Fruit fly (Drosophila melanogaster) whole organism, embryonic: Measurements from ENCODE around the gene CG31076.

Source experiments
- Ada2b ChIP-seq: fragments of 200-800 bp; sonication (Bioruptor generic); IDR thresholded peaks from 2 replicates; pipeline ENCODE4 v1.3.6; 2022; ENCODE audit warnings: missing biosample characterization, missing genetic modification characterization
- Awh ChIP-seq: fragments of 200-800 bp; sonication (Bioruptor generic); IDR thresholded peaks from 2 replicates; pipeline ENCODE4, ENCODE4 v1.3.6; 2022; ENCODE audit warnings: missing biosample characterization, missing genetic modification characterization
- CG10147 ChIP-seq: fragments of 200-800 bp; sonication (Bioruptor generic); optimal IDR thresholded peaks from 2 replicates; lab custom pipeline; 2019; ENCODE audit warnings: missing biosample characterization, mild to moderate bottlenecking, missing genetic modification characterization, moderate library complexity
- CG10267 ChIP-seq: fragments of 200-800 bp; sonication (Bioruptor generic); optimal IDR thresholded peaks from 2 replicates; lab custom pipeline; 2018; ENCODE audit warnings: missing biosample characterization, mild to moderate bottlenecking, missing genetic modification characterization, moderate library complexity
- CG10274 ChIP-seq: fragments of 200-800 bp; sonication (Bioruptor generic); optimal IDR thresholded peaks from 3 replicates; lab custom pipeline; 2017; ENCODE audit warnings: missing biosample characterization, mild to moderate bottlenecking, missing genetic modification characterization
- CG11456 ChIP-seq: fragments of 200-800 bp; sonication (Bioruptor generic); IDR thresholded peaks from 3 replicates; pipeline ENCODE4 v1.3.6; 2022; ENCODE audit warnings: missing biosample characterization, missing genetic modification characterization
- CG13424 ChIP-seq: fragments of 200-800 bp; sonication (Bioruptor generic); optimal IDR thresholded peaks from 2 replicates; lab custom pipeline; 2019; ENCODE audit warnings: missing biosample characterization, mild to moderate bottlenecking, missing genetic modification characterization, moderate library complexity
- CG15269 ChIP-seq: fragments of 200-800 bp; sonication (Bioruptor generic); optimal IDR thresholded peaks from 2 replicates; lab custom pipeline; 2018; ENCODE audit warnings: missing biosample characterization, mild to moderate bottlenecking, missing genetic modification characterization, moderate library complexity
- CG1647 ChIP-seq: fragments of 200-800 bp; sonication (Bioruptor generic); optimal IDR thresholded peaks from 3 replicates; lab custom pipeline; 2016; ENCODE audit warnings: missing biosample characterization, missing genetic modification characterization
- CG18262 ChIP-seq: fragments of 200-800 bp; optimal IDR thresholded peaks from 3 replicates; lab custom pipeline; 2019; ENCODE audit warnings: missing biosample characterization, mild to moderate bottlenecking, missing genetic modification characterization, moderate library complexity
- CG2712 ChIP-seq: fragments of 200-800 bp; optimal IDR thresholded peaks from 3 replicates; lab custom pipeline; 2019; ENCODE audit warnings: missing biosample characterization, mild to moderate bottlenecking, missing genetic modification characterization, moderate library complexity
- CG3163 ChIP-seq: fragments of 200-800 bp; sonication (Bioruptor generic); optimal IDR thresholded peaks from 3 replicates; lab custom pipeline; 2016; ENCODE audit warnings: missing biosample characterization, missing genetic modification characterization
- CG4282 ChIP-seq: fragments of 200-800 bp; sonication (Bioruptor generic); optimal IDR thresholded peaks from 2 replicates; lab custom pipeline; 2016; ENCODE audit warnings: missing biosample characterization, missing genetic modification characterization
- CG7745 ChIP-seq: fragments of 200-800 bp; sonication (Bioruptor generic); optimal IDR thresholded peaks from 2 replicates; lab custom pipeline; 2018; ENCODE audit warnings: missing biosample characterization, mild to moderate bottlenecking, missing genetic modification characterization, moderate library complexity
- CG8281 ChIP-seq: fragments of 200-800 bp; sonication (Bioruptor generic); optimal IDR thresholded peaks from 2 replicates; lab custom pipeline; 2018; ENCODE audit warnings: missing biosample characterization, mild to moderate bottlenecking, missing genetic modification characterization, moderate library complexity
- CG9727 ChIP-seq: fragments of 200-800 bp; sonication (Bioruptor generic); optimal IDR thresholded peaks from 3 replicates; lab custom pipeline; 2017; ENCODE audit warnings: missing biosample characterization, mild to moderate bottlenecking, missing genetic modification characterization
- CG9817 ChIP-seq: fragments of 200-800 bp; sonication (Bioruptor generic); optimal IDR thresholded peaks from 2 replicates; lab custom pipeline; 2018; ENCODE audit warnings: missing biosample characterization, mild to moderate bottlenecking, missing genetic modification characterization, moderate library complexity
- CG9932 ChIP-seq: fragments of 200-800 bp; sonication (Bioruptor generic); IDR thresholded peaks from 2 replicates; pipeline ENCODE4 v1.3.6; 2022; ENCODE audit warnings: missing biosample characterization, missing genetic modification characterization
- CHES-1-like ChIP-seq: fragments of 200-800 bp; sonication (Bioruptor generic); optimal IDR thresholded peaks from 2 replicates; lab custom pipeline; 2016; ENCODE audit warnings: missing biosample characterization, missing genetic modification characterization
- CTCF ChIP-seq: fragments of 200-800 bp; sonication (Bioruptor generic); optimal IDR thresholded peaks from 2 replicates; lab custom pipeline; 2017; ENCODE audit warnings: missing biosample characterization, mild to moderate bottlenecking, missing genetic modification characterization, moderate library complexity
- Dip2 ChIP-seq: fragments of 200-800 bp; sonication (Bioruptor generic); IDR thresholded peaks from 2 replicates; pipeline ENCODE4 v1.3.6; 2022; ENCODE audit warnings: missing biosample characterization, missing genetic modification characterization
- Dref ChIP-seq: fragments of 200-800 bp; sonication (Bioruptor generic); IDR thresholded peaks from 2 replicates; pipeline ENCODE4 v1.3.6; 2022; ENCODE audit warnings: missing biosample characterization, missing genetic modification characterization
- Fer1 ChIP-seq: fragments of 200-800 bp; sonication (Bioruptor generic); optimal IDR thresholded peaks from 2 replicates; lab custom pipeline; 2017; ENCODE audit warnings: missing biosample characterization, mild to moderate bottlenecking, missing genetic modification characterization
- H2.0 ChIP-seq: fragments of 200-800 bp; sonication (Bioruptor generic); IDR thresholded peaks from 2 replicates; pipeline ENCODE4 v1.3.6; 2022; ENCODE audit warnings: missing biosample characterization, missing genetic modification characterization
- HLHmδ ChIP-seq: fragments of 200-800 bp; sonication (Bioruptor generic); optimal IDR thresholded peaks from 2 replicates; lab custom pipeline; 2018; ENCODE audit warnings: missing biosample characterization, mild to moderate bottlenecking, missing genetic modification characterization, moderate library complexity
- MTF-1 ChIP-seq: fragments of 200-800 bp; sonication (Bioruptor generic); optimal IDR thresholded peaks from 2 replicates; lab custom pipeline; 2018; ENCODE audit warnings: missing biosample characterization, mild to moderate bottlenecking, missing genetic modification characterization, borderline replicate concordance
- NfI ChIP-seq: fragments of 200-800 bp; sonication (Bioruptor generic); optimal IDR thresholded peaks from 3 replicates; lab custom pipeline; 2018; ENCODE audit warnings: missing biosample characterization, mild to moderate bottlenecking, missing genetic modification characterization, moderate library complexity
- Opbp ChIP-seq: fragments of 200-800 bp; sonication (Bioruptor generic); IDR thresholded peaks from 3 replicates; pipeline ENCODE4 v1.3.6; 2022; ENCODE audit warnings: missing biosample characterization, missing genetic modification characterization; ENCODE audit not compliant: partially characterized antibody
- Ptx1 ChIP-seq: fragments of 200-800 bp; sonication (Bioruptor generic); IDR thresholded peaks from 2 replicates; pipeline ENCODE4 v1.3.6; 2022; ENCODE audit warnings: missing biosample characterization, missing genetic modification characterization
- bowl ChIP-seq: fragments of 200-800 bp; sonication (Bioruptor generic); IDR thresholded peaks from 2 replicates; pipeline ENCODE4 v1.3.6; 2022; ENCODE audit warnings: missing biosample characterization, missing genetic modification characterization
- caup ChIP-seq: fragments of 200-800 bp; sonication (Bioruptor generic); optimal IDR thresholded peaks from 3 replicates; lab custom pipeline; 2017; ENCODE audit warnings: missing biosample characterization, mild to moderate bottlenecking, missing genetic modification characterization, moderate library complexity; ENCODE audit not compliant: severe bottlenecking
- chinmo ChIP-seq: fragments of 200-800 bp; sonication (Bioruptor generic); IDR thresholded peaks from 4 replicates; pipeline ENCODE4 v1.3.6; 2022; ENCODE audit warnings: missing biosample characterization, missing genetic modification characterization; ENCODE audit not compliant: partially characterized antibody
- croc ChIP-seq: fragments of 200-800 bp; sonication (Bioruptor generic); conservative IDR thresholded peaks from 3 replicates; pipeline ENCODE4 v1.3.6; 2022; ENCODE audit warnings: missing biosample characterization, missing genetic modification characterization
- dimm ChIP-seq: fragments of 200-800 bp; sonication (Bioruptor generic); IDR thresholded peaks from 2 replicates; pipeline ENCODE4 v1.3.6; 2022; ENCODE audit warnings: missing biosample characterization, missing genetic modification characterization
- fd96Cb ChIP-seq: fragments of 200-800 bp; sonication (Bioruptor generic); optimal IDR thresholded peaks from 2 replicates; lab custom pipeline; 2018; ENCODE audit warnings: missing biosample characterization, mild to moderate bottlenecking, missing genetic modification characterization, moderate library complexity
- gem ChIP-seq: fragments of 200-800 bp; sonication (Bioruptor generic); optimal IDR thresholded peaks from 2 replicates; lab custom pipeline; 2019; ENCODE audit warnings: missing biosample characterization, mild to moderate bottlenecking, missing genetic modification characterization, moderate library complexity
- ind ChIP-seq: fragments of 200-800 bp; sonication (Bioruptor generic); optimal IDR thresholded peaks from 3 replicates; lab custom pipeline; 2016; ENCODE audit warnings: missing biosample characterization, missing genetic modification characterization
- luna ChIP-seq: fragments of 200-800 bp; sonication (Bioruptor generic); optimal IDR thresholded peaks from 2 replicates; lab custom pipeline; 2016; ENCODE audit warnings: missing biosample characterization, missing genetic modification characterization
- org-1 ChIP-seq: fragments of 200-800 bp; sonication (Bioruptor generic); optimal IDR thresholded peaks from 2 replicates; lab custom pipeline; 2017; ENCODE audit warnings: missing biosample characterization, missing genetic modification characterization
- pan ChIP-seq, 4 experiments: fragments of >200 bp in 3 of 4; fragments of 200-800 bp in 1 of 4; sonication (Bioruptor generic) in 1 of 4; optimal IDR thresholded peaks in 3 of 4; IDR thresholded peaks in 1 of 4; 2 replicates each; pipeline versions ENCODE4 v1.3.6 to Lab custom; 2017 to 2022; ENCODE audit warnings: missing biosample characterization in 2 of 4, missing genetic modification characterization in 2 of 4, mixed read lengths in 1 of 4
- phol ChIP-seq: fragments of 200-800 bp; sonication (Bioruptor generic); optimal IDR thresholded peaks from 3 replicates; lab custom pipeline; 2018; ENCODE audit warnings: missing biosample characterization, mild to moderate bottlenecking, missing genetic modification characterization, moderate library complexity
- seq ChIP-seq: fragments of 200-800 bp; sonication (Bioruptor generic); IDR thresholded peaks from 2 replicates; pipeline ENCODE4 v1.3.6; 2022; ENCODE audit warnings: missing biosample characterization, missing genetic modification characterization
- shn ChIP-seq: fragments of 200-800 bp; sonication (Bioruptor generic); optimal IDR thresholded peaks from 3 replicates; lab custom pipeline; 2016; ENCODE audit warnings: missing biosample characterization, missing genetic modification characterization
- slp2 ChIP-seq: fragments of 200-800 bp; sonication (Bioruptor generic); optimal IDR thresholded peaks from 2 replicates; lab custom pipeline; 2016; ENCODE audit warnings: missing biosample characterization, missing genetic modification characterization
- tin ChIP-seq: fragments of 200-800 bp; sonication (Bioruptor generic); optimal IDR thresholded peaks from 3 replicates; lab custom pipeline; 2016; ENCODE audit warnings: missing biosample characterization, missing genetic modification characterization
- tll ChIP-seq, 2 experiments: fragments of 200-800 bp in 1 of 2; fragments of >200 bp in 1 of 2; sonication (Bioruptor generic) in 1 of 2; optimal IDR thresholded peaks; 2 replicates each; lab custom pipeline; 2017 to 2019; ENCODE audit warnings: missing biosample characterization in 2 of 2, missing genetic modification characterization in 2 of 2, mild to moderate bottlenecking in 1 of 2, moderate library complexity in 1 of 2
- ttk ChIP-seq: fragments of 200-800 bp; sonication (Bioruptor generic); IDR thresholded peaks from 2 replicates; pipeline ENCODE4 v2.1.2; 2022; ENCODE audit warnings: missing biosample characterization, missing genetic modification characterization
- unpg ChIP-seq: fragments of 200-800 bp; sonication (Bioruptor generic); optimal IDR thresholded peaks from 3 replicates; lab custom pipeline; 2018; ENCODE audit warnings: missing biosample characterization, mild to moderate bottlenecking, missing genetic modification characterization, moderate library complexity
- wdn ChIP-seq: fragments of 200-800 bp; sonication (Bioruptor generic); IDR thresholded peaks from 2 replicates; pipeline ENCODE4 v1.3.6; 2022; ENCODE audit warnings: missing biosample characterization, missing genetic modification characterization

Gene CG31076

dm6 chr3R:26988412-26988981 is 1.2 kb downstream of the CG31076 start, which contains the start of gene CG31075 (continued):
- TF ChIP-seq tll (GFP tag; optimal IDR thresholded peaks at IDR 0.05; lab: Kevin White, UChicago), result no peak
- TF ChIP-seq croc (GFP tag; lab: Robert Waterston, UW), result no peak
- TF ChIP-seq CG9727 (GFP tag; lab: Kevin White, UChicago), result peak; percentile 41
- TF ChIP-seq HLHmδ (GFP tag; lab: Kevin White, UChicago), result no peak
- peak; percentile 16 for TF ChIP-seq CG10267
- peak; percentile 12 for TF ChIP-seq NfI (GFP tag; lab: Kevin White, UChicago)
- peak; percentile 52 for TF ChIP-seq unpg (GFP tag; lab: Kevin White, UChicago)
- peak; percentile 86 for TF ChIP-seq CG9932 (GFP tag; lab: Robert Waterston, UW)
- peak; percentile 97 for TF ChIP-seq CG10274 (GFP tag; lab: Kevin White, UChicago)
- TF ChIP-seq Dip2 (GFP tag; lab: Robert Waterston, UW), result no peak
- TF ChIP-seq CG10147 (GFP tag; lab: Kevin White, UChicago), result peak; percentile 63
- peak; percentile 51 for TF ChIP-seq phol (tag; lab: Kevin White, UChicago)
- TF ChIP-seq ind (GFP tag; lab: Kevin White, UChicago), result peak; percentile 56
- TF ChIP-seq chinmo (GFP tag; lab: Robert Waterston, UW), result 0 out of 4 replicates have a peak, but pooled peaks have one; percentile 35
- peak; percentile 49; the same call in 1 of the 2 replicates for TF ChIP-seq Ptx1 (GFP tag; lab: Robert Waterston, UW)
- peak; percentile 15 for TF ChIP-seq CG13424 (tag; lab: Kevin White, UChicago)
- TF ChIP-seq CG18262 (tag; lab: Kevin White, UChicago), result no peak
- peak; percentile 61 for TF ChIP-seq CTCF (GFP tag; lab: Kevin White, UChicago)
- peak; percentile 75 for TF ChIP-seq Fer1 (GFP tag; lab: Kevin White, UChicago)
- TF ChIP-seq caup (GFP tag; lab: Kevin White, UChicago), result peak; percentile 30
- TF ChIP-seq shn (GFP tag; lab: Kevin White, UChicago), result no peak
- peak; percentile 86 for TF ChIP-seq Ada2b (GFP tag; lab: Robert Waterston, UW)
- TF ChIP-seq gem (tag; lab: Kevin White, UChicago), result peak; percentile 77
- peak; percentile 54 for TF ChIP-seq wdn (GFP tag; lab: Robert Waterston, UW)
- TF ChIP-seq CG15269 (tag; lab: Kevin White, UChicago), result peak; percentile 42
- no peak for TF ChIP-seq luna
- TF ChIP-seq CG9817, result peak; percentile 48
- no peak for TF ChIP-seq Opbp (GFP tag; lab: Robert Waterston, UW)
- peak; percentile 28 for TF ChIP-seq CG2712
- no peak for TF ChIP-seq CG7745 (tag; lab: Kevin White, UChicago)
- TF ChIP-seq CG4282, result no peak
- no peak for TF ChIP-seq fd96Cb (tag; lab: Kevin White, UChicago)
- TF ChIP-seq org-1, result peak; percentile 20
- no peak for TF ChIP-seq dimm (GFP tag; lab: Robert Waterston, UW)
- no peak for TF ChIP-seq MTF-1 (GFP tag; lab: Kevin White, UChicago)
- TF ChIP-seq bowl (GFP tag; lab: Robert Waterston, UW), result no peak
- TF ChIP-seq CHES-1-like (GFP tag; lab: Kevin White, UChicago), result no peak
- TF ChIP-seq Dref (GFP tag; lab: Robert Waterston, UW), result no peak
- TF ChIP-seq CG11456, result 0 out of 3 replicates have a peak, but pooled peaks have one; percentile 23
- no peak for TF ChIP-seq slp2 (GFP tag; lab: Kevin White, UChicago)
- peak; percentile 12 for TF ChIP-seq tin
- peak; percentile 36; the same call in 1 of the 2 replicates for TF ChIP-seq ttk (GFP tag; lab: Robert Waterston, UW)
- TF ChIP-seq H2.0, result peak; percentile 59; the same call in 1 of the 2 replicates
- no peak for TF ChIP-seq CG8281
- TF ChIP-seq pan (optimal IDR thresholded peaks at IDR 0.05; lab: Kevin White, UChicago), result no peak
- TF ChIP-seq pan (GFP tag; optimal IDR thresholded peaks at IDR 0.05 in 1 of 2, IDR thresholded peaks at IDR 0.05 in 1 of 2), result peak in 1 of 2 experiments; percentile 62
- TF ChIP-seq seq, result peak; percentile 53
- peak; percentile 50; the same call in 1 of the 2 replicates for TF ChIP-seq Awh (GFP tag; lab: Robert Waterston, UW)
- TF ChIP-seq CG3163 (GFP tag; lab: Kevin White, UChicago), result no peak
- TF ChIP-seq CG1647 (GFP tag; lab: Kevin White, UChicago), result no peak
